Worm (Caenorhabditis elegans) whole organism, L4 larva: ENCODE data around the gene ugtp-1.

Source experiments
- F26F4.8 ChIP-seq: fragments of 200-800 bp; sonication (Bioruptor generic); conservative IDR thresholded peaks from 2 replicates; pipeline ENCODE4 v1.3.6; 2022; ENCODE audit warnings: missing genetic modification characterization, missing compliant biosample characterization
- F49E8.2 ChIP-seq: sonication (generic microtip); optimal IDR thresholded peaks from 2 replicates; lab custom pipeline; 2016; ENCODE audit warnings: missing compliant biosample characterization, mild to moderate bottlenecking, missing genetic modification characterization, borderline replicate concordance
- R02D3.7 ChIP-seq: fragments of 150-350 bp; sonication (generic microtip); optimal IDR thresholded peaks from 3 replicates; lab custom pipeline; 2014; ENCODE audit warnings: missing biosample characterization, missing genetic modification characterization
- T20F7.1 ChIP-seq: fragments of 200-800 bp; sonication (Bioruptor generic); optimal IDR thresholded peaks from 2 replicates; lab custom pipeline; 2018; ENCODE audit warnings: mild to moderate bottlenecking, missing genetic modification characterization, missing compliant biosample characterization
- jun-1 ChIP-seq: fragments of 150-350 bp; optimal IDR thresholded peaks from 2 replicates; lab custom pipeline; 2014; ENCODE audit warnings: missing biosample characterization, missing genetic modification reagents, missing genetic modification characterization
- lim-7 ChIP-seq: fragments of 200-800 bp; sonication (Bioruptor generic); IDR thresholded peaks from 2 replicates; pipeline ENCODE4 v1.3.6; 2022; ENCODE audit warnings: missing genetic modification characterization, missing compliant biosample characterization
- lin-29 ChIP-seq: fragments of 200-800 bp; sonication (Bioruptor generic); IDR thresholded peaks from 2 replicates; pipeline ENCODE4 v1.3.6; 2022; ENCODE audit warnings: missing genetic modification reagents, missing genetic modification characterization, missing compliant biosample characterization
- pha-4 ChIP-seq, 2 experiments: fragments of 150-350 bp in 1 of 2; fragments of 200-800 bp in 1 of 2; sonication (Bioruptor generic) in 1 of 2; IDR thresholded peaks in 1 of 2; optimal IDR thresholded peaks in 1 of 2; 2 replicates each; pipeline versions ENCODE4 v1.3.6 to Lab custom; 2014 to 2022; ENCODE audit warnings: missing genetic modification characterization in 2 of 2, missing genetic modification reagents in 2 of 2, missing biosample characterization in 1 of 2, missing compliant biosample characterization in 1 of 2
- pqm-1 ChIP-seq: sonication (generic microtip); optimal IDR thresholded peaks from 2 replicates; lab custom pipeline; 2017; ENCODE audit warnings: missing biosample characterization, missing genetic modification characterization

ce11 chrIII:8791235-8791634, 40.7 kb upstream of the ugtp-1 start, which contains the start of the genes zfp-1 and F54F2.14:
- no peak for TF ChIP-seq lin-29 (GFP tag; lab: Robert Waterston, UW)
- TF ChIP-seq R02D3.7 = no peak
- no peak for TF ChIP-seq F26F4.8 (GFP tag; lab: Robert Waterston, UW)
- no peak for TF ChIP-seq T20F7.1 (GFP tag; lab: Kevin White, UChicago)
- TF ChIP-seq F49E8.2 = no peak
- TF ChIP-seq jun-1 (tag; lab: Kevin White, UChicago) = no peak
- no peak for TF ChIP-seq lim-7 (GFP tag; lab: Robert Waterston, UW)
- no peak for TF ChIP-seq pha-4 (GFP tag; IDR thresholded peaks at IDR 0.05; lab: Robert Waterston, UW)
- TF ChIP-seq pha-4 (tag; optimal IDR thresholded peaks at IDR 0.05; lab: Kevin White, UChicago) = no peak
- no peak for TF ChIP-seq pqm-1 (tag; lab: Kevin White, UChicago)
